Worm (Caenorhabditis elegans) whole organism, L4/young adult: ENCODE measurements around the gene srx-111.

Experiments used
- dao-5 ChIP-seq: sonication (generic microtip); optimal IDR thresholded peaks from 2 replicates; lab custom pipeline; 2016; ENCODE audit warnings: missing genotype, missing genetic modification characterization, moderate library complexity, missing compliant biosample characterization
- him-1 ChIP-seq: sonication (generic microtip); optimal IDR thresholded peaks from 2 replicates; lab custom pipeline; 2016; ENCODE audit warnings: missing genotype, missing genetic modification reagents, missing genetic modification characterization, missing compliant biosample characterization

ce11 chrII:3709255-3709654 lies 48.3 kb upstream of the srx-111 start, which contains the start of gene srx-110:
- no peak for TF ChIP-seq dao-5 (tag; lab: Kevin White, UChicago)
- TF ChIP-seq him-1 (tag; lab: Kevin White, UChicago), result no peak
